Worm (Caenorhabditis elegans): ENCODE measurements around the gene C16C10.4.

The C16C10.4 gene

DNA sequence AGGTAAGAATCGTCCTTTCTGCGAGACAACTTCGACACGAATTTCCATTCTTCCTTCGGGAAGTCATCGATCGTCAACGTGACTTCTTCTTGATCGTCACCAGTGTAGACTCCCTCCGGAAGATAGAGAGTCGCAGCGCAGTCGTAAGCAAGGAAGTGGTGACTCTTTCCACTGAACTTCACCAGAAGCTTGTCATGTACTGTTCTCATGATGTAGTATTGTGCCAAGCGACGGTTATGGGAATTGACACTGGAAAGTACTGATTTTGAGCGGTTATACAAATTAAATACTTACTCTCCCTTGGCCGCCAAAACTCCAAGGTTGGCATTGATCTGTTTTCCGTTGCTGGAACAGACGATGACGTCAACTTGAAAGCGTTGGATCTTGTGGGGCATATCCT is 4.4 kb downstream of the C16C10.4 start:
- TF ChIP-seq efl-1 (optimal IDR thresholded peaks at IDR 0.05) (no peak), efl-1 (GFP tag; optimal IDR thresholded peaks at IDR 0.05 in 1 of 2) (no peak), fkh-8 (tag; optimal IDR thresholded peaks at IDR 0.05) (no peak), hlh-17 (GFP tag; optimal IDR thresholded peaks at IDR 0.05; ENCODE audit: borderline replicate concordance) (no peak), mep-1 (tag; optimal IDR thresholded peaks at IDR 0.05) (no peak), vab-15 (tag; optimal IDR thresholded peaks at IDR 0.05) (no peak), dpl-1 (GFP tag; optimal IDR thresholded peaks at IDR 0.05) (no peak), nhr-237 (tag; optimal IDR thresholded peaks at IDR 0.05) (no peak), C04F5.9 (tag; optimal IDR thresholded peaks at IDR 0.05) (no peak), aha-1 (tag; optimal IDR thresholded peaks at IDR 0.05) (no peak)

DNA sequence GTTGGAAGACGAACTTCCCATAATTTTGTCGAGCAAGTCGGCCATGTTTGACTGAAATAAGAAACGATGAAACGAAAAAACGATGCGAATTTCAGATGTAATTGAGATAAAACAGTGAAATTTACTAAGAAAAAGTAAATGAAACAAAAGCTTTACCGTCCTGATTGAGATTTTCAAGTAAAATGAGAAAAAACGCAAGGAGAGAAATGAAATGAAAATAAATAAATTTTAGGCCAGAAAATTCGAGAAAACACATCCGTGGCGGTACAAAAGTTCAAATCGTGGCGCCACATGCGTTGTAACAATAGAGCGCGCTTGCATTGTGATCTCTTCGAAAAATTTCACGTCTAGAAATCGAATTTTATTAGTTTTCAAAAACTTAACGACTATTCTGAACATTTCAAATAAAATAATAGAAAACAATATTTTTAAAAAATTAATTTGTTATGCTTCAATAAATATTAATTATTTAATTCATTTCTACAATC is 5.0 kb downstream of the C16C10.4 start, which contains the start of the genes hrde-1 and C16C10.13:
Gene hrde-1 (minus strand): TSS at position 51 of the 488 bp plus-strand sequence.
Gene C16C10.13 (plus strand): TSS at position 332 of the 488 bp plus-strand sequence.
- TF ChIP-seq efl-1 (optimal IDR thresholded peaks at IDR 0.05) (peak in 1 of 2 experiments; percentile 58), efl-1 (GFP tag; optimal IDR thresholded peaks at IDR 0.05 in 1 of 2) (no peak), unc-98 (GFP tag; IDR thresholded peaks at IDR 0.05) (no peak), ceh-8 (GFP tag; optimal IDR thresholded peaks at IDR 0.05) (no peak), dpl-1 (GFP tag; optimal IDR thresholded peaks at IDR 0.05) (no peak), irx-1 (tag; optimal IDR thresholded peaks at IDR 0.05) (no peak), mef-2 (tag; optimal IDR thresholded peaks at IDR 0.05) (no peak)

DNA sequence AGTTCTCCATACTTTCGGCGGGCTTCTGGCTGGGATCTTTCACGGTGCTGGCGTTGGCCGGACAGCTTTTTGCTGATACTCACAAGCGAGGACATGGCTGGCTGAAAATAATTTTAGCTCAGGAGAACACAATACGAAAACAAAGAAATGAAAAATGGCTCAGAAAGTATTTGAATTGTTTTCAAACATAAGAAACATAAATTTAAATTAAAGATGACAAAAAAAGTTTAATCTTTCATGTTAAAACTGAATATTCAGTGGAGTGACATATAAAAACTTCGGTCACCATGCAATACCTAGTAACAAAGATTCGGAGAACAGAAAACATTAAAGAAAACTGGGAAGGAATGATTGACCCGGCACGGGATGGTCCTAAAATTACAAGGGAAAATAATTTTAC is 7.4 kb downstream of the C16C10.4 start, which contains the start of gene C16C10.2:
Gene C16C10.2 (minus strand): TSS at position 101 of the 400 bp plus-strand sequence.
- TF ChIP-seq vab-15 (tag; optimal IDR thresholded peaks at IDR 0.05) (no peak), isw-1 (GFP tag; IDR thresholded peaks at IDR 0.05) (no peak), snu-23 (GFP tag; optimal IDR thresholded peaks at IDR 0.05) (no peak), fkh-10 (GFP tag; optimal IDR thresholded peaks at IDR 0.05) (no peak), pax-3 (tag; optimal IDR thresholded peaks at IDR 0.05) (no peak), ces-1 (GFP tag; optimal IDR thresholded peaks at IDR 0.05) (no peak), alr-1 (tag; optimal IDR thresholded peaks at IDR 0.05; ENCODE audit: borderline replicate concordance) (no peak), C34B4.2 (tag; optimal IDR thresholded peaks at IDR 0.05) (no peak), ceh-82 (tag; optimal IDR thresholded peaks at IDR 0.05) (no peak), lin-35 (GFP tag; optimal IDR thresholded peaks at IDR 0.05) (no peak)

DNA sequence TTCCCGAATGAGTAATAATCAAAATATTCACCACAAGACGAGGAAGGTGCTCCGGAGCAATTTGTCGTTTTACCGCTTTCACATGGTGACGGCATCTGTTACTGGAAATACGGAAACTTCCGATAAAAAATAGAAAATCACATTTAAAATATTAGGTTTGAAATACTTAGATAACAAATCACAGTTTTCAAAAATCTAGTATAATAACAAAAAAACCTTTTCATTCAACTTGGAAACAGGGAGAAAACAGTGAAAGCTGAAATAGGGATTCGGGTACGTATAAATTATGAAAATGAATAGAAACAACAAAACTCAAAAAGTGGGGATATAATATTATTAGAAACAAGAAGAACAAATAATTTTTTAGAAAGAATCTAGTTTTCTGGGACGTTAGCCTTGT is 10.2 kb downstream of the C16C10.4 start, which contains the start of gene C16C10.1:
Gene C16C10.1 (minus strand): TSS at position 101 of the 400 bp plus-strand sequence.
- TF ChIP-seq ceh-63 (GFP tag; optimal IDR thresholded peaks at IDR 0.05) (no peak), egl-13 (tag; optimal IDR thresholded peaks at IDR 0.05) (no peak), nhr-85 (tag) (no peak), lin-13 (GFP tag; optimal IDR thresholded peaks at IDR 0.05) (no peak), grh-1 (GFP tag; IDR thresholded peaks at IDR 0.05) (no peak), mep-1 (tag; optimal IDR thresholded peaks at IDR 0.05) (no peak), Y116A8C.19 (tag; optimal IDR thresholded peaks at IDR 0.05; ENCODE audit: borderline replicate concordance) (no peak), nhr-90 (tag; optimal IDR thresholded peaks at IDR 0.05; ENCODE audit: poor library complexity) (no peak), xbp-1 (tag; optimal IDR thresholded peaks at IDR 0.05) (no peak), snpc-4 (tag; optimal IDR thresholded peaks at IDR 0.05) (no peak), mef-2 (tag; optimal IDR thresholded peaks at IDR 0.05) (no peak), fkh-8 (tag; optimal IDR thresholded peaks at IDR 0.05) (no peak), efl-1 (optimal IDR thresholded peaks at IDR 0.05) (no peak), efl-1 (GFP tag; optimal IDR thresholded peaks at IDR 0.05 in 1 of 2) (no peak), unc-98 (GFP tag; IDR thresholded peaks at IDR 0.05) (no peak), tbx-2 (tag; optimal IDR thresholded peaks at IDR 0.05) (no peak), rnt-1 (tag; optimal IDR thresholded peaks at IDR 0.05) (no peak), nhr-20 (tag; optimal IDR thresholded peaks at IDR 0.05) (no peak), ztf-11 (tag; optimal IDR thresholded peaks at IDR 0.05) (no peak)

All from whole organism, L1 larva.